Worm (Caenorhabditis elegans): ENCODE measurements around the gene uba-1.

DNA sequence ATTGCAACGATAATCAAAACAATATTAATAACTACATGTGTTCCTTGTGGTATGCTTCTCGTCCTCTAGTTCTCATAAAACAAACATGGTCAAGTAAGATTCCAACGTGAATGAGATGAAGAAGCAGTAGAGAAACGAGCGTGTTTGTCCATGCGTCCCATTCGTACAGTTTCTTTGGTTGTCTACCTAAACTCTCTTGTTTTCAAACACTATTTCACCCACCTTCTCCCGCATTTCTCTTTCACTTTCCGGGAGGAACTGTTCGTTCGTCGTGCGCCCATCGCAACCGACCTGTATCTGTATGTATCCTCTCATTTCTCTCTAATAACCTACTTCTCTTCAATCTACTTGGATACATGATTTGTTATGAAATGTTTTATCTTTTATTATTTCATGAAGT, 13.0 kb upstream of the uba-1 start:
- no peak for TF ChIP-seq egl-27 (tag; optimal IDR thresholded peaks at IDR 0.05)
- TF ChIP-seq Y105C5A.15 (GFP tag; IDR thresholded peaks at IDR 0.05) = no peak
- peak; percentile 5 for TF ChIP-seq nhr-77 (tag; optimal IDR thresholded peaks at IDR 0.05)
- TF ChIP-seq ces-1 (GFP tag; optimal IDR thresholded peaks at IDR 0.05) = no peak
- TF ChIP-seq dpl-1 (GFP tag; optimal IDR thresholded peaks at IDR 0.05) = no peak
- TF ChIP-seq F49E8.2 (tag; optimal IDR thresholded peaks at IDR 0.05; ENCODE audit: borderline replicate concordance) = no peak
- TF ChIP-seq pha-4 (GFP tag; IDR thresholded peaks at IDR 0.05) = no peak
- TF ChIP-seq pha-4 (tag; optimal IDR thresholded peaks at IDR 0.05) = peak; percentile 42
- TF ChIP-seq egl-43 (GFP tag; IDR thresholded peaks at IDR 0.05) = no peak
- TF ChIP-seq ZK337.2 (GFP tag; IDR thresholded peaks at IDR 0.05) = no peak
- TF ChIP-seq Y48G9A.11 (GFP tag; IDR thresholded peaks at IDR 0.05) = no peak
- TF ChIP-seq nhr-6 (tag; optimal IDR thresholded peaks at IDR 0.05) = no peak
- peak; percentile 18 to 81 for TF ChIP-seq mdl-1 (tag; optimal IDR thresholded peaks at IDR 0.05)
- TF ChIP-seq lin-39 (tag; optimal IDR thresholded peaks at IDR 0.05) = no peak
- no peak for TF ChIP-seq daf-12 (tag; optimal IDR thresholded peaks at IDR 0.05)
